Worm (Caenorhabditis elegans) whole organism, early embryonic: Measurements from ENCODE around the gene Y81G3A.2.

Source experiments
- aly-1 ChIP-seq: sonication (generic microtip); optimal IDR thresholded peaks from 2 replicates; lab custom pipeline; 2016; ENCODE audit warnings: missing genetic modification characterization, missing compliant biosample characterization
- ama-1 ChIP-seq: fragments of 150-350 bp; optimal IDR thresholded peaks from 2 replicates; lab custom pipeline; 2014
- ceh-13 ChIP-seq: fragments of 200-800 bp; sonication (Bioruptor generic); optimal IDR thresholded peaks from 2 replicates; lab custom pipeline; 2018; ENCODE audit warnings: mild to moderate bottlenecking, missing genetic modification characterization, missing compliant biosample characterization
- flt-1 ChIP-seq: fragments of 200-800 bp; sonication (Bioruptor generic); IDR thresholded peaks from 2 replicates; pipeline ENCODE4 v1.3.6; 2022; ENCODE audit warnings: missing genetic modification characterization, missing compliant biosample characterization
- hmbx-1 ChIP-seq: sonication (generic microtip); optimal IDR thresholded peaks from 2 replicates; lab custom pipeline; 2016; ENCODE audit warnings: mild to moderate bottlenecking, missing genetic modification characterization, missing compliant biosample characterization
- hmg-4 ChIP-seq: fragments of 200-800 bp; sonication (Bioruptor generic); optimal IDR thresholded peaks from 2 replicates; lab custom pipeline; 2018; ENCODE audit warnings: mild to moderate bottlenecking, missing genetic modification characterization, missing compliant biosample characterization
- hnd-1 ChIP-seq: sonication (generic microtip); optimal IDR thresholded peaks from 2 replicates; lab custom pipeline; 2016; ENCODE audit warnings: missing genetic modification characterization, missing compliant biosample characterization
- pes-1 ChIP-seq: fragments of 200-800 bp; sonication (Bioruptor generic); IDR thresholded peaks from 2 replicates; pipeline ENCODE4 v1.3.6; 2022; ENCODE audit warnings: missing genetic modification reagents, missing genetic modification characterization, missing compliant biosample characterization
- scrt-1 ChIP-seq: fragments of 200-800 bp; sonication (Bioruptor generic); IDR thresholded peaks from 2 replicates; pipeline ENCODE4 v1.3.6; 2022; ENCODE audit warnings: missing genetic modification characterization, missing compliant biosample characterization

ce11 chrII:13073102-13073501, 7.6 kb upstream of the Y81G3A.2 start, which contains the start of gene F42G4.5:
- TF ChIP-seq ama-1 (lab: Kevin White, UChicago) (no peak), aly-1 (no peak), hmbx-1 (tag; lab: Kevin White, UChicago) (no peak), flt-1 (GFP tag; lab: Robert Waterston, UW) (no peak), scrt-1 (no peak), ceh-13 (GFP tag; lab: Kevin White, UChicago) (no peak), hnd-1 (no peak), pes-1 (GFP tag; lab: Robert Waterston, UW) (no peak), hmg-4 (GFP tag; lab: Kevin White, UChicago) (no peak)
